Worm (Caenorhabditis elegans) whole organism, late embryonic: ENCODE data around the gene Y79H2A.2.

ENCODE experiments used
- C38D4.7 ChIP-seq: fragments of 200-800 bp; sonication (Bioruptor generic); optimal IDR thresholded peaks from 2 replicates; lab custom pipeline; 2018; ENCODE audit warnings: mild to moderate bottlenecking, missing genetic modification characterization, moderate library complexity, missing compliant biosample characterization
- F13H6.1 ChIP-seq: sonication (generic microtip); optimal IDR thresholded peaks from 2 replicates; lab custom pipeline; 2016; ENCODE audit warnings: missing genetic modification characterization, missing compliant biosample characterization
- K02D7.2 ChIP-seq: sonication (generic microtip); optimal IDR thresholded peaks from 2 replicates; lab custom pipeline; 2017; ENCODE audit warnings: mild to moderate bottlenecking, missing genetic modification characterization, missing compliant biosample characterization
- T23F11.4 ChIP-seq: fragments of 200-800 bp; sonication (Bioruptor generic); optimal IDR thresholded peaks from 2 replicates; lab custom pipeline; 2018; ENCODE audit warnings: mild to moderate bottlenecking, missing genetic modification characterization, missing compliant biosample characterization
- Y22D7AL.16 ChIP-seq: sonication (generic microtip); optimal IDR thresholded peaks from 2 replicates; lab custom pipeline; 2016; ENCODE audit warnings: missing genetic modification characterization, missing compliant biosample characterization
- ahr-1 ChIP-seq: sonication (generic microtip); optimal IDR thresholded peaks from 2 replicates; lab custom pipeline; 2016; ENCODE audit warnings: missing genetic modification characterization, missing compliant biosample characterization
- ama-1 ChIP-seq: fragments of 150-350 bp; optimal IDR thresholded peaks from 2 replicates; lab custom pipeline; 2014
- ceh-14 ChIP-seq: sonication (generic microtip); optimal IDR thresholded peaks from 2 replicates; lab custom pipeline; 2016; ENCODE audit warnings: missing genotype, missing genetic modification characterization, missing compliant biosample characterization
- ceh-18 ChIP-seq: sonication (generic microtip); optimal IDR thresholded peaks from 2 replicates; lab custom pipeline; 2016; ENCODE audit warnings: missing genetic modification characterization, missing compliant biosample characterization
- ceh-31 ChIP-seq: sonication (generic microtip); optimal IDR thresholded peaks from 2 replicates; lab custom pipeline; 2016; ENCODE audit warnings: missing genetic modification characterization, missing compliant biosample characterization
- ceh-34 ChIP-seq: sonication (generic microtip); optimal IDR thresholded peaks from 2 replicates; lab custom pipeline; 2016; ENCODE audit warnings: mild to moderate bottlenecking, missing genetic modification characterization, missing compliant biosample characterization
- ceh-45 ChIP-seq: fragments of 200-800 bp; sonication (Bioruptor generic); IDR thresholded peaks from 2 replicates; pipeline ENCODE4 v1.3.6; 2022; ENCODE audit warnings: missing genetic modification reagents, missing genetic modification characterization, missing compliant biosample characterization
- ceh-6 ChIP-seq: fragments of 200-800 bp; sonication (Bioruptor generic); optimal IDR thresholded peaks from 2 replicates; lab custom pipeline; 2018; ENCODE audit warnings: mild to moderate bottlenecking, missing genetic modification characterization, missing compliant biosample characterization
- dmd-4 ChIP-seq: sonication (generic microtip); optimal IDR thresholded peaks from 2 replicates; lab custom pipeline; 2016; ENCODE audit warnings: borderline replicate concordance, missing genetic modification characterization, missing compliant biosample characterization
- elt-2 ChIP-seq: sonication (generic microtip); optimal IDR thresholded peaks from 2 replicates; lab custom pipeline; 2016; ENCODE audit warnings: missing genetic modification reagents, missing genetic modification characterization, missing compliant biosample characterization
- fax-1 ChIP-seq: sonication (generic microtip); optimal IDR thresholded peaks from 2 replicates; lab custom pipeline; 2016; ENCODE audit warnings: missing genotype, missing genetic modification characterization, missing compliant biosample characterization
- fkh-10 ChIP-seq: fragments of 150-350 bp; optimal IDR thresholded peaks from 2 replicates; lab custom pipeline; 2014; ENCODE audit warnings: missing biosample characterization, missing genetic modification reagents, missing genetic modification characterization
- fkh-6 ChIP-seq: sonication (generic microtip); optimal IDR thresholded peaks from 2 replicates; lab custom pipeline; 2016; ENCODE audit warnings: missing genetic modification characterization, missing compliant biosample characterization
- hlh-15 ChIP-seq: sonication (generic microtip); optimal IDR thresholded peaks from 2 replicates; lab custom pipeline; 2016; ENCODE audit warnings: missing genetic modification characterization, missing compliant biosample characterization
- hlh-30 ChIP-seq: sonication (generic microtip); optimal IDR thresholded peaks from 2 replicates; lab custom pipeline; 2017; ENCODE audit warnings: antibody characterized with exemption, missing genetic modification characterization, missing compliant biosample characterization; ENCODE audit not compliant: insufficient read depth
- hlh-6 ChIP-seq: sonication (generic microtip); optimal IDR thresholded peaks from 2 replicates; lab custom pipeline; 2016; ENCODE audit warnings: missing genotype, missing genetic modification characterization, missing compliant biosample characterization
- hlh-8 ChIP-seq: sonication (generic microtip); optimal IDR thresholded peaks from 2 replicates; lab custom pipeline; 2016; ENCODE audit warnings: missing genotype, missing genetic modification characterization, missing compliant biosample characterization
- lim-6 ChIP-seq: sonication (generic microtip); optimal IDR thresholded peaks from 2 replicates; lab custom pipeline; 2016; ENCODE audit warnings: missing genetic modification characterization, missing compliant biosample characterization
- nfya-1 ChIP-seq: sonication (generic microtip); optimal IDR thresholded peaks from 2 replicates; lab custom pipeline; 2017; ENCODE audit warnings: missing genetic modification characterization, mild to moderate bottlenecking, missing compliant biosample characterization, antibody characterized with exemption, moderate library complexity
- nhr-11 ChIP-seq: fragments of 150-350 bp; optimal IDR thresholded peaks from 2 replicates; lab custom pipeline; 2014; ENCODE audit warnings: missing biosample characterization, missing genetic modification characterization
- nhr-232 ChIP-seq: sonication (generic microtip); optimal IDR thresholded peaks from 2 replicates; lab custom pipeline; 2016; ENCODE audit warnings: missing genetic modification characterization, missing compliant biosample characterization
- pag-3 ChIP-seq: sonication (generic microtip); optimal IDR thresholded peaks from 2 replicates; lab custom pipeline; 2016; ENCODE audit warnings: missing compliant biosample characterization, missing genetic modification characterization, borderline replicate concordance
- pat-9 ChIP-seq: fragments of 200-800 bp; sonication (Bioruptor generic); optimal IDR thresholded peaks from 2 replicates; lab custom pipeline; 2018; ENCODE audit warnings: mild to moderate bottlenecking, missing genetic modification characterization, moderate library complexity, missing compliant biosample characterization
- pax-1 ChIP-seq: fragments of 150-350 bp; optimal IDR thresholded peaks from 2 replicates; lab custom pipeline; 2014; ENCODE audit warnings: missing biosample characterization, missing genetic modification characterization
- pqm-1 ChIP-seq: sonication (generic microtip); optimal IDR thresholded peaks from 2 replicates; lab custom pipeline; 2016; ENCODE audit warnings: missing genetic modification characterization, missing compliant biosample characterization
- pros-1 ChIP-seq: fragments of 150-350 bp; optimal IDR thresholded peaks from 2 replicates; lab custom pipeline; 2014; ENCODE audit warnings: missing biosample characterization, missing genetic modification reagents, missing genetic modification characterization
- sox-4 ChIP-seq: sonication (generic microtip); optimal IDR thresholded peaks from 2 replicates; lab custom pipeline; 2017; ENCODE audit warnings: mild to moderate bottlenecking, missing genetic modification characterization, inconsistent platforms, missing compliant biosample characterization
- syd-9 ChIP-seq: sonication (generic microtip); optimal IDR thresholded peaks from 2 replicates; lab custom pipeline; 2016; ENCODE audit warnings: mild to moderate bottlenecking, missing genetic modification characterization, moderate library complexity, missing compliant biosample characterization
- tbx-2 ChIP-seq: sonication (generic microtip); optimal IDR thresholded peaks from 2 replicates; lab custom pipeline; 2016; ENCODE audit warnings: missing genetic modification characterization, missing compliant biosample characterization
- unc-42 ChIP-seq: sonication (generic microtip); optimal IDR thresholded peaks from 2 replicates; lab custom pipeline; 2016; ENCODE audit warnings: missing genotype, missing genetic modification characterization, missing compliant biosample characterization
- unc-86 ChIP-seq: sonication (generic microtip); optimal IDR thresholded peaks from 2 replicates; lab custom pipeline; 2016; ENCODE audit warnings: missing genetic modification characterization, missing compliant biosample characterization
- zip-5 ChIP-seq: sonication (generic microtip); optimal IDR thresholded peaks from 2 replicates; lab custom pipeline; 2016; ENCODE audit warnings: missing genetic modification characterization, missing compliant biosample characterization
- ztf-16 ChIP-seq: sonication (generic microtip); optimal IDR thresholded peaks from 2 replicates; lab custom pipeline; 2017; ENCODE audit warnings: missing genetic modification characterization, missing compliant biosample characterization

Y79H2A.2 gene

DNA sequence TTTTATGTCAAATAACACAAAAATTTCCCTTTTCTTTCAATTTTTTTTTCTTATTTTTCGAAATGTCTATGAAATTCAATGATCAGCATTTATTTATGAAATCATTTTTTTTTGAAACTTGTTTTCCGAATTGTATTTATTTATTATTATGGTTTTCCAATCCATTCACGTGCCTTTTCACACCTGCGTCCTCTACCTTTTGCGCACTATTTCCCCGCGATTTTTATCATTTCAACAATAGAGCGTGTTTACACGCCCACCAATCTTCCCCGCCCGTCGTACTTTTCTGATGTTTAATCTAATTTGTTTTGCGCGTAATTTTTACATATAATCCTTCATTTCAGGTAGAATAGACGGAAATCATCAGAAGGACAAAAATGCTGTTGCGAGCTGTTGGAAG lies 40.7 kb downstream of the Y79H2A.2 start, which contains the start of gene wah-1:
Gene wah-1, plus strand, starts transcription at position 345 of the 400 bp plus-strand sequence.
- TF ChIP-seq elt-2 (tag; lab: Kevin White, UChicago) (peak; percentile 5), ama-1 (lab: Kevin White, UChicago) (no peak), pag-3 (tag; lab: Kevin White, UChicago) (no peak), hlh-30 (tag; lab: Kevin White, UChicago) (peak; percentile 9), C38D4.7 (GFP tag; lab: Kevin White, UChicago) (no peak)

DNA sequence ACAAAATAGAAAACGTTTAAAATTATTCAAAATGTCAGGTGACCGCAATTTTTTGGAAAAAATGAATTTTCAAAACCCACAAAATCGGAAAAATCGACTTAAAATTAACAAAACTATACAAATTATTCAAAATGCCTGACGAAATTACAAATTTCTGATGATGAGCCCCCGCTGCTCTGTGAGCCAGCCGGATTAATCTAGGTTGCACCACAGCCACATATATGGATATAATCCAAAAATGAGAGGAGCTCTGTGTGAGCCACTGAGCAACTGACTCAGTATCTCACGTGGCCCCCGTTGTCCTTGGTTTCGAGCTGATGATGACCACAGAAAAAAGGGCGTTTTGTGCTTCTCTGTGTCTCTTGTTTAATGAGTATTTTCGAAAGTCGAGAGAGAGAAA lies 45.5 kb downstream of the Y79H2A.2 start:
- TF ChIP-seq nhr-11 (tag; lab: Kevin White, UChicago), result no peak
- no peak for TF ChIP-seq ceh-34 (tag; lab: Kevin White, UChicago)
- no peak for TF ChIP-seq C38D4.7 (GFP tag; lab: Kevin White, UChicago)
- no peak for TF ChIP-seq zip-5 (tag; lab: Kevin White, UChicago)
- TF ChIP-seq unc-42, result no peak
- no peak for TF ChIP-seq Y22D7AL.16 (tag; lab: Kevin White, UChicago)
- TF ChIP-seq F13H6.1 (tag; lab: Kevin White, UChicago), result no peak
- TF ChIP-seq fkh-10, result no peak
- TF ChIP-seq T23F11.4 (GFP tag; lab: Kevin White, UChicago), result no peak
- TF ChIP-seq lim-6, result no peak
- no peak for TF ChIP-seq sox-4 (tag; lab: Kevin White, UChicago)
- TF ChIP-seq K02D7.2, result no peak
- no peak for TF ChIP-seq dmd-4 (tag; lab: Kevin White, UChicago)
- no peak for TF ChIP-seq hlh-15 (tag; lab: Kevin White, UChicago)
- TF ChIP-seq unc-86 (tag; lab: Kevin White, UChicago), result no peak

DNA sequence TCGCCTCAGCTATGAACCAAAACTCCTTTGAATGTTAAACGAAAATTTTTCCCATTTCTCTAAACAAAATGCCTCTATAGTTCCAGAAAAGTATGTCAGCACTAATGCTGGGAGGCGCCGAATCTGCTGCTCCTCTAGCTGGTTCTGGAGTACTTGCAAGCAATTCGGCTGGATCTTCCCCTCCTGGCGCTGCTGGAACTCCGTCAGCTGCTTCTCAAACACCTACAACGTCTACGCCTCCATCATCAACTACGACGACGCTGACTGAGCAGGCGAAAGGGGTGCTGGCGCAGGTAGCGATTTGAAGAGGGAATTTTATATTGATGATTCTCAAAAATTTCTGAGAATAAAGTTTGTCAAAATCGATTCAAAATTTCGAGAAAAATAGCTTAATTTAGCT lies 48.1 kb downstream of the Y79H2A.2 start:
- TF ChIP-seq hlh-15 (tag; lab: Kevin White, UChicago) (no peak), ceh-18 (tag; lab: Kevin White, UChicago) (no peak), pqm-1 (tag; lab: Kevin White, UChicago) (no peak), ceh-14 (no peak), hlh-6 (no peak), syd-9 (tag; lab: Kevin White, UChicago) (no peak), fax-1 (no peak), tbx-2 (tag; lab: Kevin White, UChicago) (no peak), ztf-16 (no peak), elt-2 (tag; lab: Kevin White, UChicago) (no peak)

DNA sequence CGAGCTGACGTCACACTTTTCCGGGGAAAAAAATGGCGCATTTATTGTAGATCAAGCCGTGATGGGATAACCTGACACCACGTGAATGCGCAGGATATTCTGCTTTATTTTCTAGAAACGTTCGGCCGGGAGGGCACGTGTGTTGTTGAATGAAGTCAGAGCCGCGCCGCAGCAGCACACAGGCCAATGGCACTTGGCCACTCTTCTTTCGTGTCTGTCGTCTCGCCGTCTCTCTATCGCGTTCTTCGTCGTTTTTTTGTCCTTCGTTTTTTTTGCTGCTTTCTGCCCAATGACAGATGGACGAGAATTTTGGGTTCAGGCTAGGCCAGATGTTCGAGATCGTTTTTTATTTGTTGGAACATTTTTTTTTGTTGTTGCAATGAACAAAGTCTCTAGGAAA lies 49.0 kb downstream of the Y79H2A.2 start:
- TF ChIP-seq pat-9 (tag; lab: Kevin White, UChicago) (no peak), hlh-30 (tag; lab: Kevin White, UChicago) (peak; percentile 4), nfya-1 (tag; lab: Kevin White, UChicago) (peak; percentile 41), ceh-45 (GFP tag; lab: Robert Waterston, UW) (no peak), ahr-1 (no peak), nhr-232 (tag; lab: Kevin White, UChicago) (no peak), fkh-6 (no peak), ceh-6 (GFP tag; lab: Kevin White, UChicago) (no peak), pros-1 (tag; lab: Kevin White, UChicago) (no peak), pax-1 (tag; lab: Kevin White, UChicago) (no peak), ceh-31 (no peak), hlh-8 (no peak)
